Fruit fly (Drosophila melanogaster) whole organism, embryonic: Measurements from ENCODE around the gene CG8281.

Source experiments
- Bdp1 ChIP-seq: fragments of 200-800 bp; sonication (Bioruptor generic); optimal IDR thresholded peaks from 3 replicates; lab custom pipeline; 2016; ENCODE audit warnings: missing biosample characterization, missing genetic modification characterization
- CG11696 ChIP-seq: fragments of 200-800 bp; sonication (Bioruptor generic); IDR thresholded peaks from 2 replicates; pipeline ENCODE4 v1.3.6; 2022; ENCODE audit warnings: missing biosample characterization, missing genetic modification characterization
- CG11723 ChIP-seq: fragments of 200-800 bp; sonication (Bioruptor generic); optimal IDR thresholded peaks from 2 replicates; lab custom pipeline; 2017; ENCODE audit warnings: missing biosample characterization, mild to moderate bottlenecking, missing genetic modification characterization
- CG12155 ChIP-seq: fragments of 200-800 bp; sonication (Bioruptor generic); optimal IDR thresholded peaks from 3 replicates; lab custom pipeline; 2016; ENCODE audit warnings: missing biosample characterization, missing genetic modification characterization
- CG12219 ChIP-seq: fragments of 200-800 bp; sonication (Bioruptor generic); optimal IDR thresholded peaks from 3 replicates; lab custom pipeline; 2018; ENCODE audit warnings: missing biosample characterization, mild to moderate bottlenecking, missing genetic modification characterization
- CG12236 ChIP-seq: fragments of 200-800 bp; sonication (Bioruptor generic); optimal IDR thresholded peaks from 2 replicates; lab custom pipeline; 2016; ENCODE audit warnings: missing biosample characterization, missing genetic modification characterization
- CG12769 ChIP-seq: fragments of 200-800 bp; sonication (Bioruptor generic); optimal IDR thresholded peaks from 2 replicates; lab custom pipeline; 2019; ENCODE audit warnings: missing biosample characterization, mild to moderate bottlenecking, missing genetic modification characterization, moderate library complexity
- CG14667 ChIP-seq: fragments of 200-800 bp; sonication (Bioruptor generic); IDR thresholded peaks from 2 replicates; pipeline ENCODE4 v1.3.6; 2022; ENCODE audit warnings: missing biosample characterization, missing genetic modification characterization
- CG14965 ChIP-seq: fragments of 200-800 bp; sonication (Bioruptor generic); optimal IDR thresholded peaks from 2 replicates; lab custom pipeline; 2016; ENCODE audit warnings: missing biosample characterization, missing genetic modification characterization, borderline replicate concordance
- CG15514 ChIP-seq: fragments of 200-800 bp; sonication (Bioruptor generic); optimal IDR thresholded peaks from 3 replicates; lab custom pipeline; 2017; ENCODE audit warnings: missing biosample characterization, missing genetic modification characterization, mild to moderate bottlenecking, moderate library complexity, missing genetic modification reagents
- CG16863 ChIP-seq: fragments of 200-800 bp; sonication (Bioruptor generic); optimal IDR thresholded peaks from 3 replicates; lab custom pipeline; 2016; ENCODE audit warnings: missing biosample characterization, missing genetic modification characterization
- CG18262 ChIP-seq: fragments of 200-800 bp; optimal IDR thresholded peaks from 3 replicates; lab custom pipeline; 2019; ENCODE audit warnings: missing biosample characterization, mild to moderate bottlenecking, missing genetic modification characterization, moderate library complexity
- CG2199 ChIP-seq: fragments of 200-800 bp; sonication (Bioruptor generic); IDR thresholded peaks from 3 replicates; pipeline ENCODE4 v1.3.6; 2022; ENCODE audit warnings: missing biosample characterization, missing genetic modification characterization
- CG31365 ChIP-seq: fragments of 200-800 bp; sonication (Bioruptor generic); optimal IDR thresholded peaks from 2 replicates; lab custom pipeline; 2018; ENCODE audit warnings: missing biosample characterization, mild to moderate bottlenecking, missing genetic modification characterization
- CG32767 ChIP-seq: fragments of 200-800 bp; sonication (Bioruptor generic); IDR thresholded peaks from 2 replicates; pipeline ENCODE4 v1.3.6; 2022; ENCODE audit warnings: missing biosample characterization, missing genetic modification characterization
- CG3847 ChIP-seq: fragments of 200-800 bp; sonication (Bioruptor generic); IDR thresholded peaks from 2 replicates; pipeline ENCODE4 v1.3.6; 2022; ENCODE audit warnings: missing biosample characterization, missing genetic modification characterization
- CG5180 ChIP-seq: fragments of 200-800 bp; sonication (Bioruptor generic); optimal IDR thresholded peaks from 3 replicates; lab custom pipeline; 2017; ENCODE audit warnings: missing biosample characterization, missing genetic modification characterization, mild to moderate bottlenecking, moderate library complexity, missing genetic modification reagents
- CG6654 ChIP-seq: fragments of 200-800 bp; sonication (Bioruptor generic); optimal IDR thresholded peaks from 2 replicates; lab custom pipeline; 2017; ENCODE audit warnings: missing biosample characterization, mild to moderate bottlenecking, missing genetic modification characterization
- CG6791 ChIP-seq: fragments of 200-800 bp; sonication (Bioruptor generic); IDR thresholded peaks from 3 replicates; pipeline ENCODE4 v1.3.6; 2022; ENCODE audit warnings: missing biosample characterization, missing genetic modification characterization; ENCODE audit not compliant: partially characterized antibody
- CG7786 ChIP-seq: fragments of 200-800 bp; sonication (Bioruptor generic); optimal IDR thresholded peaks from 2 replicates; lab custom pipeline; 2016; ENCODE audit warnings: missing biosample characterization, missing genetic modification characterization
- CG8359 ChIP-seq: fragments of 200-800 bp; sonication (Bioruptor generic); optimal IDR thresholded peaks from 2 replicates; lab custom pipeline; 2017; ENCODE audit warnings: missing biosample characterization, mild to moderate bottlenecking, missing genetic modification characterization, borderline replicate concordance
- CG8765 ChIP-seq: fragments of 200-800 bp; sonication (Bioruptor generic); IDR thresholded peaks from 2 replicates; pipeline ENCODE4 v1.3.6; 2022; ENCODE audit warnings: missing biosample characterization, missing genetic modification characterization
- Camta ChIP-seq: fragments of 200-800 bp; sonication (Bioruptor generic); optimal IDR thresholded peaks from 2 replicates; lab custom pipeline; 2016; ENCODE audit warnings: missing biosample characterization, missing genetic modification characterization
- Dref ChIP-seq: fragments of 200-800 bp; sonication (Bioruptor generic); IDR thresholded peaks from 2 replicates; pipeline ENCODE4 v1.3.6; 2022; ENCODE audit warnings: missing biosample characterization, missing genetic modification characterization
- Elba2 ChIP-seq: fragments of 200-800 bp; sonication (Bioruptor generic); optimal IDR thresholded peaks from 3 replicates; lab custom pipeline; 2016; ENCODE audit warnings: missing biosample characterization, missing genetic modification characterization
- Gsc ChIP-seq: fragments of 200-800 bp; sonication (Bioruptor generic); IDR thresholded peaks from 2 replicates; pipeline ENCODE4 v1.3.6; 2022; ENCODE audit warnings: missing biosample characterization, missing genetic modification characterization
- HmgZ ChIP-seq: fragments of 200-800 bp; sonication (Bioruptor generic); optimal IDR thresholded peaks from 2 replicates; lab custom pipeline; 2018; ENCODE audit warnings: missing biosample characterization, mild to moderate bottlenecking, missing genetic modification characterization
- Lhr ChIP-seq: fragments of 200-800 bp; sonication (Bioruptor generic); optimal IDR thresholded peaks from 3 replicates; lab custom pipeline; 2017; ENCODE audit warnings: mild to moderate bottlenecking, missing biosample characterization, missing genetic modification reagents, missing genetic modification characterization
- Meics ChIP-seq: fragments of 200-800 bp; sonication (Bioruptor generic); optimal IDR thresholded peaks from 2 replicates; lab custom pipeline; 2017; ENCODE audit warnings: missing biosample characterization, mild to moderate bottlenecking, missing genetic modification characterization
- NC2α ChIP-seq: fragments of 200-800 bp; sonication (Bioruptor generic); optimal IDR thresholded peaks from 2 replicates; lab custom pipeline; 2016; ENCODE audit warnings: missing biosample characterization, missing genetic modification characterization
- NK7.1 ChIP-seq: fragments of 200-800 bp; sonication (Bioruptor generic); optimal IDR thresholded peaks from 3 replicates; lab custom pipeline; 2016; ENCODE audit warnings: missing biosample characterization, missing genetic modification characterization
- Poxn ChIP-seq: fragments of 200-800 bp; sonication (Bioruptor generic); IDR thresholded peaks from 2 replicates; pipeline ENCODE4 v1.3.6; 2022; ENCODE audit warnings: missing biosample characterization, missing genetic modification characterization
- Rfx ChIP-seq: fragments of 200-800 bp; sonication (Bioruptor generic); IDR thresholded peaks from 2 replicates; pipeline ENCODE4 v1.3.6; 2022; ENCODE audit warnings: missing biosample characterization, missing genetic modification characterization
- Side ChIP-seq: fragments of 200-800 bp; sonication (Bioruptor generic); optimal IDR thresholded peaks from 2 replicates; lab custom pipeline; 2016; ENCODE audit warnings: missing biosample characterization, missing genetic modification characterization
- Sin3A ChIP-seq: fragments of >200 bp; optimal IDR thresholded peaks from 2 replicates; lab custom pipeline; 2018
- ab ChIP-seq: fragments of 200-800 bp; sonication (Bioruptor generic); optimal IDR thresholded peaks from 2 replicates; lab custom pipeline; 2016; ENCODE audit warnings: missing biosample characterization, missing genetic modification characterization
- ac ChIP-seq: fragments of 200-800 bp; sonication (Bioruptor generic); optimal IDR thresholded peaks from 3 replicates; lab custom pipeline; 2017; ENCODE audit warnings: missing biosample characterization, mild to moderate bottlenecking, missing genetic modification characterization
- ap ChIP-seq: fragments of 200-800 bp; sonication (Bioruptor generic); IDR thresholded peaks from 2 replicates; pipeline ENCODE4 v1.3.6; 2022; ENCODE audit warnings: missing biosample characterization, missing genetic modification characterization
- br ChIP-seq: fragments of >200 bp; optimal IDR thresholded peaks from 2 replicates; lab custom pipeline; 2017
- dan ChIP-seq: fragments of 200-800 bp; sonication (Bioruptor generic); IDR thresholded peaks from 2 replicates; pipeline ENCODE4 v1.3.6; 2022; ENCODE audit warnings: missing biosample characterization, missing genetic modification characterization
- ewg ChIP-seq: fragments of 200-800 bp; sonication (Bioruptor generic); optimal IDR thresholded peaks from 3 replicates; lab custom pipeline; 2017; ENCODE audit warnings: mild to moderate bottlenecking, missing biosample characterization, missing genetic modification reagents, missing genetic modification characterization
- fd102C ChIP-seq: fragments of 200-800 bp; sonication (Bioruptor generic); optimal IDR thresholded peaks from 2 replicates; lab custom pipeline; 2018; ENCODE audit warnings: missing biosample characterization, mild to moderate bottlenecking, missing genetic modification characterization, moderate library complexity
- gem ChIP-seq: fragments of 200-800 bp; sonication (Bioruptor generic); optimal IDR thresholded peaks from 2 replicates; lab custom pipeline; 2019; ENCODE audit warnings: missing biosample characterization, mild to moderate bottlenecking, missing genetic modification characterization, moderate library complexity
- gfzf ChIP-seq: fragments of 200-800 bp; sonication (Bioruptor generic); optimal IDR thresholded peaks from 2 replicates; lab custom pipeline; 2016; ENCODE audit warnings: missing biosample characterization, mild to moderate bottlenecking, missing genetic modification characterization, moderate library complexity
- grn ChIP-seq: fragments of 200-800 bp; sonication (Bioruptor generic); optimal IDR thresholded peaks from 3 replicates; lab custom pipeline; 2017; ENCODE audit warnings: missing biosample characterization, missing genetic modification characterization
- h ChIP-seq: fragments of >200 bp; optimal IDR thresholded peaks from 2 replicates; lab custom pipeline; 2017
- jumu ChIP-seq: fragments of 200-800 bp; sonication (Bioruptor generic); optimal IDR thresholded peaks from 3 replicates; lab custom pipeline; 2016; ENCODE audit warnings: missing biosample characterization, missing genetic modification characterization
- scrt ChIP-seq: fragments of 200-800 bp; sonication (Bioruptor generic); optimal IDR thresholded peaks from 2 replicates; lab custom pipeline; 2018; ENCODE audit warnings: missing biosample characterization, mild to moderate bottlenecking, missing genetic modification characterization, moderate library complexity
- sens-2 ChIP-seq: fragments of 200-800 bp; sonication (Bioruptor generic); IDR thresholded peaks from 2 replicates; pipeline ENCODE4 v1.3.6; 2022; ENCODE audit warnings: missing biosample characterization, missing genetic modification characterization
- slou ChIP-seq: fragments of 200-800 bp; sonication (Bioruptor generic); optimal IDR thresholded peaks from 3 replicates; lab custom pipeline; 2016; ENCODE audit warnings: missing biosample characterization, missing genetic modification characterization
- sqz ChIP-seq: fragments of 200-800 bp; sonication (Bioruptor generic); optimal IDR thresholded peaks from 3 replicates; lab custom pipeline; 2018; ENCODE audit warnings: missing biosample characterization, mild to moderate bottlenecking, missing genetic modification characterization
- twi ChIP-seq: fragments of 200-800 bp; optimal IDR thresholded peaks from 2 replicates; lab custom pipeline; 2019; ENCODE audit warnings: missing biosample characterization, mild to moderate bottlenecking, missing genetic modification characterization, moderate library complexity
- zen ChIP-seq: fragments of 200-800 bp; sonication (Bioruptor generic); optimal IDR thresholded peaks from 3 replicates; lab custom pipeline; 2018; ENCODE audit warnings: missing biosample characterization, mild to moderate bottlenecking, missing genetic modification characterization, moderate library complexity

The CG8281 gene

dm6 chr3L:7882105-7882504 is 30.2 kb upstream of the CG8281 start (continued):
- peak; percentile 68 for TF ChIP-seq HmgZ (tag; lab: Kevin White, UChicago)
- TF ChIP-seq slou (GFP tag; lab: Kevin White, UChicago) = no peak
- peak; percentile 7 for TF ChIP-seq sqz
- peak; percentile 35 for TF ChIP-seq NC2α (GFP tag; lab: Kevin White, UChicago)
- peak; percentile 49 for TF ChIP-seq CG5180 (GFP tag; lab: Kevin White, UChicago)
- TF ChIP-seq CG7786 (GFP tag; lab: Kevin White, UChicago) = peak; percentile 26
- TF ChIP-seq Sin3A (lab: Kevin White, UChicago) = no peak
- peak; percentile 65 for TF ChIP-seq gem (tag; lab: Kevin White, UChicago)
- TF ChIP-seq Lhr = no peak
- no peak for TF ChIP-seq ab (GFP tag; lab: Kevin White, UChicago)
- TF ChIP-seq CG12155 (GFP tag; lab: Kevin White, UChicago) = no peak
- no peak for TF ChIP-seq h
- TF ChIP-seq ac = no peak
- no peak for TF ChIP-seq Elba2 (GFP tag; lab: Kevin White, UChicago)
- no peak for TF ChIP-seq CG12236 (GFP tag; lab: Kevin White, UChicago)
- peak; percentile 85 for TF ChIP-seq CG12769 (tag; lab: Kevin White, UChicago)
- peak; percentile 65 for TF ChIP-seq CG12219 (GFP tag; lab: Kevin White, UChicago)
- no peak for TF ChIP-seq zen (tag; lab: Kevin White, UChicago)
- TF ChIP-seq CG32767 (GFP tag; lab: Robert Waterston, UW) = no peak
- TF ChIP-seq CG6654 = no peak
- no peak for TF ChIP-seq CG8765 (GFP tag; lab: Robert Waterston, UW)
- TF ChIP-seq jumu (GFP tag; lab: Kevin White, UChicago) = no peak
- no peak for TF ChIP-seq Camta (GFP tag; lab: Kevin White, UChicago)
- TF ChIP-seq CG18262 = no peak
- TF ChIP-seq CG14965 (GFP tag; lab: Kevin White, UChicago) = no peak
- peak; percentile 87 for TF ChIP-seq Meics (GFP tag; lab: Kevin White, UChicago)
- TF ChIP-seq fd102C (GFP tag; lab: Kevin White, UChicago) = no peak
- TF ChIP-seq CG15514 = peak; percentile 88
- TF ChIP-seq Gsc (GFP tag; lab: Robert Waterston, UW) = no peak
- peak; percentile 59 for TF ChIP-seq CG11696 (GFP tag; lab: Robert Waterston, UW)
- TF ChIP-seq br (lab: Kevin White, UChicago) = no peak
- no peak for TF ChIP-seq gfzf (GFP tag; lab: Kevin White, UChicago)
- peak; percentile 17 for TF ChIP-seq CG16863 (GFP tag; lab: Kevin White, UChicago)
- TF ChIP-seq CG14667 = no peak
- TF ChIP-seq Poxn = no peak
- TF ChIP-seq CG2199 = no peak
- peak; percentile 67 for TF ChIP-seq CG31365
- TF ChIP-seq ap (GFP tag; lab: Robert Waterston, UW) = no peak
- TF ChIP-seq dan (GFP tag; lab: Robert Waterston, UW) = no peak
- peak; percentile 56 for TF ChIP-seq NK7.1
- peak; percentile 62 for TF ChIP-seq CG11723 (GFP tag; lab: Kevin White, UChicago)
- no peak for TF ChIP-seq twi (tag; lab: Kevin White, UChicago)
- no peak for TF ChIP-seq grn (GFP tag; lab: Kevin White, UChicago)
- TF ChIP-seq CG6791 (GFP tag; lab: Robert Waterston, UW) = no peak
- peak; percentile 35 for TF ChIP-seq CG8359 (GFP tag; lab: Kevin White, UChicago)
- peak; percentile 72 for TF ChIP-seq scrt
- TF ChIP-seq CG3847 (GFP tag; lab: Robert Waterston, UW) = 0 out of 2 replicates have a peak, but pooled peaks have one; percentile 32
- no peak for TF ChIP-seq Side (GFP tag; lab: Kevin White, UChicago)
- peak; percentile 73; the same call in 1 of the 2 replicates for TF ChIP-seq Rfx (GFP tag; lab: Robert Waterston, UW)
- TF ChIP-seq Dref (GFP tag; lab: Robert Waterston, UW) = no peak
- peak; percentile 1 for TF ChIP-seq ewg
- peak; percentile 48 for TF ChIP-seq Bdp1
- TF ChIP-seq sens-2 (GFP tag; lab: Robert Waterston, UW) = no peak
